Worm (Caenorhabditis elegans): Measurements from ENCODE around the gene R09F10.5.

DNA sequence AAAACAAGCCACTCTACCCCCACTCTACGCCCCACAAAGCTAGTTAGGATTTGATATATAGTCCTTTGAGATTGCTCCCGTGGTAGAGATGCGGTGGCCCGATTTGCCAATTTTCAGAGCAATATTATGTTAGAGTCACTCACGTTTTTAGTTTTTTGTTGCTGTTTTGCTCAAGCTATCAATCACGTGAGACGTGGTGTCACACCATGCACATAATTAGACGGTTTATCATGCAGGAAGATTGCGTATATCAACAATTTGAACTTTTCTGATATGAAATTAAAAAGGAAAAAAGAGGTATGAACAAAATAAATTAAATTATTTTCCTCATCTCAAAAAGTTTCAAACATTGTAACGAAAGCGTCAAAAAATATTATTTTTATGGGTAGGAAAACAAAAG is 48.8 kb upstream of the R09F10.5 start:
- TF ChIP-seq ceh-82 (tag; optimal IDR thresholded peaks at IDR 0.05) (no peak), grh-1 (GFP tag; IDR thresholded peaks at IDR 0.05) (no peak), aly-2 (tag; optimal IDR thresholded peaks at IDR 0.05) (no peak), unc-62 (GFP tag; optimal IDR thresholded peaks at IDR 0.05) (no peak), alr-1 (tag; optimal IDR thresholded peaks at IDR 0.05; ENCODE audit: borderline replicate concordance) (no peak)
